Worm (Caenorhabditis elegans) whole organism, L4 larva: ENCODE measurements around the gene C07B5.8.
A peak's percentile ranks its signal among the peaks of the same experiment; 100 is the strongest.

ENCODE experiments used
- F10B5.3 ChIP-seq: sonication (generic microtip); optimal IDR thresholded peaks from 2 replicates; lab custom pipeline; 2016; ENCODE audit warnings: mild to moderate bottlenecking, missing genetic modification characterization, missing compliant biosample characterization
- F37D6.2 ChIP-seq: sonication (generic microtip); optimal IDR thresholded peaks from 2 replicates; lab custom pipeline; 2016; ENCODE audit warnings: mild to moderate bottlenecking, missing genetic modification characterization, missing compliant biosample characterization
- F49E8.2 ChIP-seq: sonication (generic microtip); optimal IDR thresholded peaks from 2 replicates; lab custom pipeline; 2016; ENCODE audit warnings: missing compliant biosample characterization, mild to moderate bottlenecking, missing genetic modification characterization, borderline replicate concordance
- T20F7.1 ChIP-seq: fragments of 200-800 bp; sonication (Bioruptor generic); optimal IDR thresholded peaks from 2 replicates; lab custom pipeline; 2018; ENCODE audit warnings: mild to moderate bottlenecking, missing genetic modification characterization, missing compliant biosample characterization
- aha-1 ChIP-seq: fragments of 150-350 bp; peaks from one replicate; lab custom pipeline; 2014; ENCODE audit warnings: missing biosample characterization, missing genetic modification characterization
- aly-2 ChIP-seq: sonication (generic microtip); optimal IDR thresholded peaks from 2 replicates; lab custom pipeline; 2018; ENCODE audit warnings: missing biosample characterization, missing genetic modification characterization
- attf-4 ChIP-seq: sonication (generic microtip); optimal IDR thresholded peaks from 3 replicates; lab custom pipeline; 2017; ENCODE audit warnings: missing biosample characterization, missing genetic modification characterization
- ceh-20 ChIP-seq: fragments of 200-800 bp; sonication (Bioruptor generic); IDR thresholded peaks from 2 replicates; pipeline ENCODE4 v1.3.6; 2022; ENCODE audit warnings: missing genetic modification reagents, missing genetic modification characterization, missing compliant biosample characterization
- ceh-32 ChIP-seq: sonication (generic microtip); optimal IDR thresholded peaks from 2 replicates; lab custom pipeline; 2016; ENCODE audit warnings: mild to moderate bottlenecking, missing genetic modification characterization, missing compliant biosample characterization; ENCODE audit not compliant: poor library complexity
- ceh-82 ChIP-seq: sonication (generic microtip); optimal IDR thresholded peaks from 2 replicates; lab custom pipeline; 2017; ENCODE audit warnings: missing biosample characterization, missing genetic modification characterization
- ctbp-1 ChIP-seq: fragments of 200-800 bp; sonication (Bioruptor generic); IDR thresholded peaks from 2 replicates; pipeline ENCODE4 v1.3.6; 2022; ENCODE audit warnings: missing genetic modification reagents, missing genetic modification characterization, missing compliant biosample characterization
- dmd-6 ChIP-seq: fragments of 200-800 bp; sonication (Bioruptor generic); IDR thresholded peaks from 2 replicates; pipeline ENCODE4 v1.3.6; 2022; ENCODE audit warnings: missing genetic modification reagents, missing genetic modification characterization, missing compliant biosample characterization
- dmd-9 ChIP-seq: fragments of 200-800 bp; sonication (Bioruptor generic); IDR thresholded peaks from 2 replicates; pipeline ENCODE4 v1.3.6; 2022; ENCODE audit warnings: missing genetic modification reagents, missing genetic modification characterization, missing compliant biosample characterization
- dve-1 ChIP-seq: sonication (generic microtip); optimal IDR thresholded peaks from 2 replicates; lab custom pipeline; 2017; ENCODE audit warnings: antibody characterized with exemption, mild to moderate bottlenecking, missing genetic modification characterization, missing compliant biosample characterization; ENCODE audit not compliant: insufficient read depth
- fos-1 ChIP-seq: fragments of 150-350 bp; optimal IDR thresholded peaks from 2 replicates; lab custom pipeline; 2014; ENCODE audit warnings: missing biosample characterization, missing genetic modification characterization
- hlh-30 ChIP-seq: sonication (generic microtip); optimal IDR thresholded peaks from 2 replicates; lab custom pipeline; 2017; ENCODE audit warnings: antibody characterized with exemption, mild to moderate bottlenecking, missing genetic modification characterization, missing compliant biosample characterization; ENCODE audit not compliant: insufficient read depth
- hmg-1.1 ChIP-seq: fragments of 200-800 bp; sonication (Bioruptor generic); IDR thresholded peaks from 2 replicates; pipeline ENCODE4 v1.3.6; 2022; ENCODE audit warnings: missing genetic modification reagents, missing genetic modification characterization, missing compliant biosample characterization
- jun-1 ChIP-seq: fragments of 150-350 bp; optimal IDR thresholded peaks from 2 replicates; lab custom pipeline; 2014; ENCODE audit warnings: missing biosample characterization, missing genetic modification reagents, missing genetic modification characterization
- lin-15B ChIP-seq: fragments of 150-350 bp; sonication (generic microtip); optimal IDR thresholded peaks from 3 replicates; lab custom pipeline; 2014; ENCODE audit warnings: missing biosample characterization, missing genetic modification characterization
- lsy-2 ChIP-seq, 2 experiments: fragments of 150-350 bp in 1 of 2; sonication (generic microtip) in 1 of 2; optimal IDR thresholded peaks; 2 replicates each; lab custom pipeline; 2014 to 2017; ENCODE audit warnings: missing biosample characterization in 2 of 2, missing genetic modification characterization in 2 of 2
- madf-9 ChIP-seq: fragments of 200-800 bp; sonication (Bioruptor generic); conservative IDR thresholded peaks from 2 replicates; pipeline ENCODE4 v1.3.6; 2022; ENCODE audit warnings: missing genetic modification reagents, missing genetic modification characterization, missing compliant biosample characterization
- mdt-29 ChIP-seq: fragments of 200-800 bp; sonication (Bioruptor generic); IDR thresholded peaks from 2 replicates; pipeline ENCODE4 v1.3.6; 2022; ENCODE audit warnings: missing genetic modification reagents, missing genetic modification characterization, missing compliant biosample characterization
- mxl-2 ChIP-seq: fragments of 200-800 bp; sonication (Bioruptor generic); conservative IDR thresholded peaks from 2 replicates; pipeline ENCODE4 v1.3.6; 2022; ENCODE audit warnings: missing genetic modification reagents, missing genetic modification characterization, missing compliant biosample characterization
- nhr-10 ChIP-seq: fragments of 150-350 bp; optimal IDR thresholded peaks from 2 replicates; lab custom pipeline; 2014; ENCODE audit warnings: missing biosample characterization, missing genetic modification characterization
- nhr-102 ChIP-seq: sonication (generic microtip); optimal IDR thresholded peaks from 2 replicates; lab custom pipeline; 2016; ENCODE audit warnings: mild to moderate bottlenecking, missing genetic modification characterization, moderate library complexity, missing compliant biosample characterization
- nhr-111 ChIP-seq: fragments of 200-800 bp; sonication (Bioruptor generic); optimal IDR thresholded peaks from 2 replicates; lab custom pipeline; 2018; ENCODE audit warnings: mild to moderate bottlenecking, missing genetic modification characterization, missing compliant biosample characterization
- nhr-28 ChIP-seq: fragments of 150-350 bp; optimal IDR thresholded peaks from 2 replicates; lab custom pipeline; 2014; ENCODE audit warnings: missing biosample characterization, missing genetic modification characterization
- set-16 ChIP-seq: fragments of 200-800 bp; sonication (Bioruptor generic); IDR thresholded peaks from 2 replicates; pipeline ENCODE4 v1.3.6; 2022; ENCODE audit warnings: missing genetic modification reagents, missing genetic modification characterization, missing compliant biosample characterization
- snpc-4 ChIP-seq: fragments of 150-350 bp; optimal IDR thresholded peaks from 2 replicates; lab custom pipeline; 2014; ENCODE audit warnings: missing biosample characterization, missing genetic modification characterization
- unc-130 ChIP-seq: sonication (generic microtip); optimal IDR thresholded peaks from 2 replicates; lab custom pipeline; 2016; ENCODE audit warnings: missing genetic modification reagents, missing genetic modification characterization, missing compliant biosample characterization
- unc-62 ChIP-seq, 3 experiments: fragments of 150-350 bp in 1 of 3; sonication (generic microtip); optimal IDR thresholded peaks in 2 of 3; peaks in 1 of 3; 1 replicate in 1 of 3; 2 replicates in 2 of 3; lab custom pipeline; 2014 to 2017; ENCODE audit warnings: missing biosample characterization in 3 of 3, missing genetic modification characterization in 3 of 3, missing genetic modification reagents in 3 of 3, missing genotype in 1 of 3
- vab-7 ChIP-seq: fragments of 200-800 bp; sonication (Bioruptor generic); IDR thresholded peaks from 2 replicates; pipeline ENCODE4 v1.3.6; 2022; ENCODE audit warnings: missing genetic modification reagents, missing genetic modification characterization, missing compliant biosample characterization

C07B5.8 gene

ce11 chrX:9512457-9512856, 24.1 kb downstream of the C07B5.8 start:
- TF ChIP-seq lin-15B (tag; lab: Kevin White, UChicago) = no peak
- TF ChIP-seq, all 104 proteins: peak for 0

- TF ChIP-seq mdt-29 (GFP tag; lab: Robert Waterston, UW) = no peak
- TF ChIP-seq unc-62 (GFP tag; optimal IDR thresholded peaks at IDR 0.05 in 1 of 2; lab: Kevin White, UChicago) = peak in 1 of 2 experiments; percentile 72
- no peak for TF ChIP-seq unc-62 (tag; optimal IDR thresholded peaks at IDR 0.05; lab: Kevin White, UChicago)
- no peak for TF ChIP-seq set-16
- TF ChIP-seq ceh-20 (GFP tag; lab: Robert Waterston, UW) = no peak
- TF ChIP-seq, all 104 proteins: peak for 1
These were observed 26.1 kb downstream of the C07B5.8 start for ce11 chrX:9510448-9510847.

ce11 chrX:9509922-9510321, 26.6 kb downstream of the C07B5.8 start:
- TF ChIP-seq dmd-6 (GFP tag; lab: Robert Waterston, UW) (no peak), unc-130 (GFP tag; lab: Kevin White, UChicago) (no peak), F10B5.3 (no peak), attf-4 (tag; lab: Kevin White, UChicago) (no peak), lin-15B (tag; lab: Kevin White, UChicago) (no peak), F49E8.2 (no peak), ceh-32 (tag; lab: Kevin White, UChicago) (no peak), nhr-102 (tag; lab: Kevin White, UChicago) (no peak), lsy-2 (tag; optimal IDR thresholded peaks at IDR 0.05; lab: Kevin White, UChicago) (no peak), T20F7.1 (no peak), snpc-4 (tag; lab: Kevin White, UChicago) (no peak), F37D6.2 (tag; lab: Kevin White, UChicago) (no peak), mxl-2 (GFP tag; lab: Robert Waterston, UW) (no peak), vab-7 (GFP tag; lab: Robert Waterston, UW) (no peak), aha-1 (no peak), hmg-1.1 (no peak), jun-1 (tag; lab: Kevin White, UChicago) (no peak), dmd-9 (no peak), ctbp-1 (GFP tag; lab: Robert Waterston, UW) (no peak)

- TF ChIP-seq ceh-82 (tag; lab: Kevin White, UChicago) (no peak), dve-1 (no peak), fos-1 (no peak), unc-62 (GFP tag; optimal IDR thresholded peaks at IDR 0.05 in 1 of 2; lab: Kevin White, UChicago) (peak in 1 of 2 experiments; percentile 69), unc-62 (tag; optimal IDR thresholded peaks at IDR 0.05; lab: Kevin White, UChicago) (no peak)
These were observed 27.0 kb downstream of the C07B5.8 start for ce11 chrX:9509516-9509915.

ce11 chrX:9508426-9509010, 28.0 kb downstream of the C07B5.8 start:
- TF ChIP-seq vab-7 (GFP tag; lab: Robert Waterston, UW) = no peak
- TF ChIP-seq nhr-111 (GFP tag; lab: Kevin White, UChicago) = no peak
- peak; percentile 74 for TF ChIP-seq aha-1
- TF ChIP-seq nhr-28 (tag; lab: Kevin White, UChicago) = peak; percentile 13
- TF ChIP-seq aly-2 = no peak
- TF ChIP-seq madf-9 = no peak
- no peak for TF ChIP-seq F49E8.2
- TF ChIP-seq, all 104 proteins: peak for 2

ce11 chrX:9506341-9506740, 30.2 kb downstream of the C07B5.8 start:
- TF ChIP-seq hlh-30 (tag; lab: Kevin White, UChicago) = peak; percentile 48
- TF ChIP-seq nhr-10 = no peak
